Worm (Caenorhabditis elegans) whole organism, mixed stage, embryonic: ENCODE measurements around the gene C39B5.5.
A peak's percentile ranks its signal among the peaks of the same experiment; 100 is the strongest.

Source experiments
- M03D4.4 ChIP-seq: sonication (generic microtip); optimal IDR thresholded peaks from 2 replicates; lab custom pipeline; 2017; ENCODE audit warnings: mild to moderate bottlenecking, missing genetic modification characterization, missing compliant biosample characterization
- bed-3 ChIP-seq: fragments of 200-800 bp; sonication (Bioruptor generic); optimal IDR thresholded peaks from 3 replicates; lab custom pipeline; 2018; ENCODE audit warnings: mild to moderate bottlenecking, missing genetic modification characterization, moderate library complexity, missing compliant biosample characterization
- blmp-1 ChIP-seq: fragments of 150-350 bp; optimal IDR thresholded peaks from 2 replicates; lab custom pipeline; 2014; ENCODE audit warnings: missing biosample characterization, missing genetic modification characterization
- ceh-39 ChIP-seq: fragments of 150-350 bp; optimal IDR thresholded peaks from 2 replicates; lab custom pipeline; 2014; ENCODE audit warnings: missing biosample characterization, missing genetic modification characterization
- ceh-43 ChIP-seq: fragments of 200-800 bp; sonication (Bioruptor generic); optimal IDR thresholded peaks from 2 replicates; lab custom pipeline; 2018; ENCODE audit warnings: mild to moderate bottlenecking, missing genetic modification characterization, moderate library complexity, missing compliant biosample characterization
- ceh-83 ChIP-seq: fragments of 200-800 bp; sonication (Bioruptor generic); optimal IDR thresholded peaks from 2 replicates; lab custom pipeline; 2018; ENCODE audit warnings: mild to moderate bottlenecking, missing genetic modification characterization, missing compliant biosample characterization
- ces-1 ChIP-seq: fragments of 150-350 bp; optimal IDR thresholded peaks from 2 replicates; lab custom pipeline; 2014; ENCODE audit warnings: missing biosample characterization, missing genetic modification reagents, missing genetic modification characterization
- cnd-1 ChIP-seq: fragments of 200-800 bp; sonication (Bioruptor generic); optimal IDR thresholded peaks from 2 replicates; lab custom pipeline; 2018; ENCODE audit warnings: mild to moderate bottlenecking, missing genetic modification characterization, missing compliant biosample characterization
- drap-1 ChIP-seq: fragments of 200-800 bp; sonication (Bioruptor generic); optimal IDR thresholded peaks from 3 replicates; lab custom pipeline; 2018; ENCODE audit warnings: mild to moderate bottlenecking, missing genetic modification characterization, missing compliant biosample characterization
- elt-1 ChIP-seq: sonication (generic microtip); optimal IDR thresholded peaks from 2 replicates; lab custom pipeline; 2017; ENCODE audit warnings: missing genetic modification characterization, mild to moderate bottlenecking, missing compliant biosample characterization, antibody characterized with exemption, moderate library complexity, borderline replicate concordance; ENCODE audit not compliant: insufficient read depth
- elt-3 ChIP-seq: fragments of 150-350 bp; optimal IDR thresholded peaks from 2 replicates; lab custom pipeline; 2014; ENCODE audit warnings: missing biosample characterization, missing genetic modification characterization
- flh-1 ChIP-seq: fragments of 200-800 bp; sonication (Bioruptor generic); optimal IDR thresholded peaks from 2 replicates; lab custom pipeline; 2018; ENCODE audit warnings: mild to moderate bottlenecking, missing genetic modification characterization, moderate library complexity, missing compliant biosample characterization
- ham-2 ChIP-seq: fragments of 200-800 bp; sonication (Bioruptor generic); optimal IDR thresholded peaks from 2 replicates; lab custom pipeline; 2018; ENCODE audit warnings: mild to moderate bottlenecking, missing genetic modification characterization, missing compliant biosample characterization
- hlh-1 ChIP-seq: fragments of 150-350 bp; optimal IDR thresholded peaks from 2 replicates; lab custom pipeline; 2014; ENCODE audit warnings: missing biosample characterization, missing genetic modification reagents, missing genetic modification characterization
- lin-13 ChIP-seq: fragments of 150-350 bp; optimal IDR thresholded peaks from 2 replicates; lab custom pipeline; 2014; ENCODE audit warnings: missing biosample characterization, missing genetic modification characterization
- lin-32 ChIP-seq: fragments of 200-800 bp; sonication (Bioruptor generic); optimal IDR thresholded peaks from 2 replicates; lab custom pipeline; 2018; ENCODE audit warnings: mild to moderate bottlenecking, missing genetic modification characterization, missing compliant biosample characterization
- lsy-2 ChIP-seq: fragments of 150-350 bp; optimal IDR thresholded peaks from 2 replicates; lab custom pipeline; 2014; ENCODE audit warnings: missing biosample characterization, missing genetic modification characterization
- mab-5 ChIP-seq: fragments of 150-350 bp; optimal IDR thresholded peaks from 2 replicates; lab custom pipeline; 2014; ENCODE audit warnings: missing biosample characterization, missing genetic modification characterization
- mep-1 ChIP-seq: fragments of 150-350 bp; optimal IDR thresholded peaks from 2 replicates; lab custom pipeline; 2017; ENCODE audit warnings: missing biosample characterization, missing genetic modification reagents, missing genetic modification characterization, inconsistent platforms
- mls-2 ChIP-seq: sonication (generic microtip); optimal IDR thresholded peaks from 2 replicates; lab custom pipeline; 2016; ENCODE audit warnings: mild to moderate bottlenecking, missing genetic modification characterization, moderate library complexity, missing compliant biosample characterization
- nhr-12 ChIP-seq: fragments of 150-350 bp; optimal IDR thresholded peaks from 2 replicates; lab custom pipeline; 2014; ENCODE audit warnings: missing biosample characterization, missing genetic modification characterization
- nhr-2 ChIP-seq: fragments of 150-350 bp; optimal IDR thresholded peaks from 2 replicates; lab custom pipeline; 2014; ENCODE audit warnings: missing biosample characterization, missing genetic modification characterization
- nhr-237 ChIP-seq: fragments of 150-350 bp; optimal IDR thresholded peaks from 2 replicates; lab custom pipeline; 2014; ENCODE audit warnings: missing biosample characterization, missing genetic modification characterization
- nhr-28 ChIP-seq: fragments of 150-350 bp; optimal IDR thresholded peaks from 2 replicates; lab custom pipeline; 2014; ENCODE audit warnings: missing biosample characterization, missing genetic modification characterization
- nhr-76 ChIP-seq: sonication (generic microtip); optimal IDR thresholded peaks from 2 replicates; lab custom pipeline; 2017; ENCODE audit warnings: missing biosample characterization, missing genetic modification characterization
- pha-4 ChIP-seq: fragments of 150-350 bp; optimal IDR thresholded peaks from 2 replicates; lab custom pipeline; 2018; ENCODE audit warnings: missing biosample characterization, missing genetic modification reagents, missing genetic modification characterization
- sem-2 ChIP-seq: fragments of 200-800 bp; sonication (Bioruptor generic); optimal IDR thresholded peaks from 2 replicates; lab custom pipeline; 2018; ENCODE audit warnings: mild to moderate bottlenecking, missing genetic modification characterization, missing compliant biosample characterization
- snpc-4 ChIP-seq: fragments of 150-350 bp; optimal IDR thresholded peaks from 2 replicates; lab custom pipeline; 2014; ENCODE audit warnings: missing biosample characterization, missing genetic modification characterization
- sptf-1 ChIP-seq: sonication (generic microtip); optimal IDR thresholded peaks from 2 replicates; lab custom pipeline; 2017; ENCODE audit warnings: mild to moderate bottlenecking, missing genetic modification characterization, moderate library complexity, missing compliant biosample characterization
- tbx-8 ChIP-seq: fragments of 200-800 bp; sonication (Bioruptor generic); optimal IDR thresholded peaks from 2 replicates; lab custom pipeline; 2018; ENCODE audit warnings: mild to moderate bottlenecking, missing genetic modification characterization, moderate library complexity, missing compliant biosample characterization
- unc-120 ChIP-seq: sonication (generic microtip); optimal IDR thresholded peaks from 2 replicates; lab custom pipeline; 2017; ENCODE audit warnings: missing genetic modification characterization, missing compliant biosample characterization; ENCODE audit not compliant: poor library complexity, severe bottlenecking
- unc-39 ChIP-seq: fragments of 150-350 bp; optimal IDR thresholded peaks from 2 replicates; lab custom pipeline; 2014; ENCODE audit warnings: missing biosample characterization, missing genetic modification characterization
- unc-62 ChIP-seq: fragments of 150-350 bp; optimal IDR thresholded peaks from 2 replicates; lab custom pipeline; 2014; ENCODE audit warnings: missing biosample characterization, missing genetic modification reagents, missing genetic modification characterization
- zip-8 ChIP-seq: fragments of 150-350 bp; optimal IDR thresholded peaks from 2 replicates; lab custom pipeline; 2014; ENCODE audit warnings: missing biosample characterization, missing genetic modification characterization
- ztf-11 ChIP-seq: fragments of 150-350 bp; optimal IDR thresholded peaks from 2 replicates; lab custom pipeline; 2014; ENCODE audit warnings: missing biosample characterization, missing genetic modification characterization

The C39B5.5 gene

ce11 chrIII:2171892-2172591, 35.9 kb upstream of the C39B5.5 start:
- TF ChIP-seq nhr-237 (tag; lab: Kevin White, UChicago), result no peak
- TF ChIP-seq cnd-1 (tag; lab: Kevin White, UChicago), result peak; percentile 66
- no peak for TF ChIP-seq lsy-2 (tag; lab: Kevin White, UChicago)
- no peak for TF ChIP-seq sptf-1
- TF ChIP-seq pha-4 (tag; lab: Kevin White, UChicago), result peak; percentile 40
- no peak for TF ChIP-seq tbx-8 (GFP tag; lab: Kevin White, UChicago)
- TF ChIP-seq nhr-76 (tag; lab: Kevin White, UChicago), result no peak
- TF ChIP-seq zip-8 (tag; lab: Kevin White, UChicago), result peak; percentile 27
- peak; percentile 5 for TF ChIP-seq lin-13 (tag; lab: Kevin White, UChicago)
- TF ChIP-seq ham-2 (GFP tag; lab: Kevin White, UChicago), result no peak
- no peak for TF ChIP-seq mab-5
- no peak for TF ChIP-seq elt-1 (tag; lab: Kevin White, UChicago)
- TF ChIP-seq bed-3 (GFP tag; lab: Kevin White, UChicago), result no peak
- TF ChIP-seq mep-1 (tag; lab: Kevin White, UChicago), result peak; percentile 21
- no peak for TF ChIP-seq ceh-83 (GFP tag; lab: Kevin White, UChicago)
- TF ChIP-seq blmp-1 (tag; lab: Kevin White, UChicago), result no peak
- no peak for TF ChIP-seq ces-1 (GFP tag; lab: Kevin White, UChicago)
- peak; percentile 79 for TF ChIP-seq unc-120 (tag; lab: Kevin White, UChicago)
- TF ChIP-seq ceh-39, result peak; percentile 52
- TF ChIP-seq flh-1 (GFP tag; lab: Kevin White, UChicago), result no peak
- TF ChIP-seq drap-1 (GFP tag; lab: Kevin White, UChicago), result peak; percentile 14
- TF ChIP-seq snpc-4 (tag; lab: Kevin White, UChicago), result no peak
- no peak for TF ChIP-seq ceh-43 (GFP tag; lab: Kevin White, UChicago)
- TF ChIP-seq unc-39 (tag; lab: Kevin White, UChicago), result no peak
- TF ChIP-seq hlh-1 (tag; lab: Kevin White, UChicago), result no peak
- TF ChIP-seq nhr-2 (tag; lab: Kevin White, UChicago), result peak; percentile 55
- peak; percentile 44 for TF ChIP-seq unc-62
- TF ChIP-seq mls-2 (tag; lab: Kevin White, UChicago), result peak; percentile 29
- no peak for TF ChIP-seq M03D4.4
- TF ChIP-seq sem-2 (GFP tag; lab: Kevin White, UChicago), result no peak
- no peak for TF ChIP-seq elt-3
- TF ChIP-seq lin-32 (GFP tag; lab: Kevin White, UChicago), result no peak
- no peak for TF ChIP-seq nhr-28 (tag; lab: Kevin White, UChicago)
- TF ChIP-seq ztf-11, result peak; percentile 52
- no peak for TF ChIP-seq nhr-12 (tag; lab: Kevin White, UChicago)

ce11 chrIII:2197706-2198105, 10.3 kb upstream of the C39B5.5 start, which contains the start of gene C39B5.6:
TSS of gene C39B5.6 (plus strand) at chrIII:2198006.
- no peak for TF ChIP-seq lsy-2 (tag; lab: Kevin White, UChicago)
- no peak for TF ChIP-seq elt-1 (tag; lab: Kevin White, UChicago)
- no peak for TF ChIP-seq nhr-28 (tag; lab: Kevin White, UChicago)
- no peak for TF ChIP-seq unc-39 (tag; lab: Kevin White, UChicago)
- no peak for TF ChIP-seq sem-2 (GFP tag; lab: Kevin White, UChicago)

- TF ChIP-seq ceh-43 (GFP tag; lab: Kevin White, UChicago) (no peak), hlh-1 (tag; lab: Kevin White, UChicago) (no peak), drap-1 (GFP tag; lab: Kevin White, UChicago) (no peak), ham-2 (GFP tag; lab: Kevin White, UChicago) (no peak), snpc-4 (tag; lab: Kevin White, UChicago) (no peak), pha-4 (tag; lab: Kevin White, UChicago) (no peak), M03D4.4 (no peak), bed-3 (GFP tag; lab: Kevin White, UChicago) (no peak)
These were observed 2.8 kb upstream of the C39B5.5 start for ce11 chrIII:2205155-2205554.
